Fruit fly (Drosophila melanogaster) S2 (cell line): ENCODE measurements around the gene CG4476.

Experiments used
- CG8478 ChIP-seq: fragments of >200 bp; optimal IDR thresholded peaks from 2 replicates; lab custom pipeline; 2018
- CTCF ChIP-seq, 2 experiments: fragments of >200 bp; optimal IDR thresholded peaks; 2 replicates each; lab custom pipeline; 2018

dm6 chr3L:9208704-9209405 is 2.8 kb upstream of the CG4476 start, which contains the start of gene Slc45-1:
- no peak for TF ChIP-seq CG8478
- no peak for TF ChIP-seq CTCF (optimal IDR thresholded peaks at IDR 0.05; lab: Kevin White, UChicago)
